Fruit fly (Drosophila melanogaster) S2 (cell line): ENCODE data around the gene CG17109.

Experiments used
- CG8478 ChIP-seq: fragments of >200 bp; optimal IDR thresholded peaks from 2 replicates; lab custom pipeline; 2018
- CTCF ChIP-seq, 2 experiments: fragments of >200 bp; optimal IDR thresholded peaks; 2 replicates each; lab custom pipeline; 2018

- TF ChIP-seq CG8478 (lab: Kevin White, UChicago): no peak
- no peak for TF ChIP-seq CTCF (optimal IDR thresholded peaks at IDR 0.05; lab: Kevin White, UChicago)
These were observed 46.3 kb downstream of the CG17109 start, which contains the start of gene hh for dm6 chr3R:23141678-23142338.
